Fruit fly (Drosophila melanogaster): ENCODE data around the gene SelR.

The SelR gene

dm6 chr3R:10815032-10815431 lies 53.4 kb downstream of the SelR start, which contains the start of the genes CG14693 and TTLL15 (continued):
- no peak for TF ChIP-seq CG10274 (GFP tag; optimal IDR thresholded peaks at IDR 0.05)
- TF ChIP-seq dysf (GFP tag; IDR thresholded peaks at IDR 0.05): no peak
- no peak for TF ChIP-seq CG12219 (GFP tag; optimal IDR thresholded peaks at IDR 0.05)
- no peak for TF ChIP-seq CG12299 (tag; optimal IDR thresholded peaks at IDR 0.05)
- no peak for TF ChIP-seq CG6791 (GFP tag; IDR thresholded peaks at IDR 0.05; ENCODE audit: partially characterized antibody)
- TF ChIP-seq E2f2 (GFP tag; IDR thresholded peaks at IDR 0.05): peak; percentile 92
- TF ChIP-seq CG1647 (GFP tag; optimal IDR thresholded peaks at IDR 0.05): no peak
- no peak for TF ChIP-seq emc (GFP tag; optimal IDR thresholded peaks at IDR 0.05)
- TF ChIP-seq dpn (GFP tag; optimal IDR thresholded peaks at IDR 0.05): no peak
- peak; percentile 37 for TF ChIP-seq Ets97D (GFP tag; optimal IDR thresholded peaks at IDR 0.05)
- no peak for TF ChIP-seq CG12155 (GFP tag; optimal IDR thresholded peaks at IDR 0.05)
- no peak for TF ChIP-seq lab (GFP tag; optimal IDR thresholded peaks at IDR 0.05)
- no peak for TF ChIP-seq sob (GFP tag; IDR thresholded peaks at IDR 0.05)
- TF ChIP-seq org-1 (GFP tag; optimal IDR thresholded peaks at IDR 0.05): no peak
- TF ChIP-seq dimm (GFP tag; IDR thresholded peaks at IDR 0.05): no peak
- no peak for TF ChIP-seq cwo (GFP tag; optimal IDR thresholded peaks at IDR 0.05)
- TF ChIP-seq fd64A (GFP tag; optimal IDR thresholded peaks at IDR 0.05): no peak
- TF ChIP-seq CG3065 (GFP tag; optimal IDR thresholded peaks at IDR 0.05): no peak
- TF ChIP-seq Dad (GFP tag; optimal IDR thresholded peaks at IDR 0.05): no peak
- peak; percentile 19 to 85 for TF ChIP-seq crp (GFP tag; optimal IDR thresholded peaks at IDR 0.05)
- peak; percentile 21 for TF ChIP-seq stwl (tag; optimal IDR thresholded peaks at IDR 0.05)
- TF ChIP-seq Opbp (GFP tag; IDR thresholded peaks at IDR 0.05; ENCODE audit: partially characterized antibody): no peak
- no peak for TF ChIP-seq Hr3 (GFP tag; optimal IDR thresholded peaks at IDR 0.05)
- TF ChIP-seq Atf-2 (GFP tag; optimal IDR thresholded peaks at IDR 0.05): no peak

Measured in whole organism, embryonic.